Worm (Caenorhabditis elegans): ENCODE results near the gene famh-136.

famh-136 gene

DNA sequence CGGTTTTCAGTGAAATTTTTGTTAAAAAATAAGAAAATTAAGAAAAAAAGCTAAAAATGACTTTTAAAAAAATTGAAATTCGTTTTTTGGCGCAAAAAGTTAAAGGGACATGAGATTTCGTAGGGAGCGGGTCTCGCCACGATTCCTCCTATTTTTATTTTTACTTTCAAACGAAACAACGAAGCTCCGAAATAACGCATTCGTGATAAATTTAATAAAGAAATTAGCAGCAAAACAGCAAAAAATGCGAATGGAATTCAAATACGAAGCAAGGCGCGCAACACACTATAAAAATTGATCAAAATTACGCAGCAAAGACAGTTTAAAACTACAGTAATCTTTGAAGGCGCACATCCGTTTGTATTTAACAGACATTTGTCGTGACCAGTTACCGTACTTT is 12.2 kb downstream of the famh-136 start:
- peak; percentile 76 for TF ChIP-seq Y48G9A.11 (GFP tag; IDR thresholded peaks at IDR 0.05)
- no peak for TF ChIP-seq daf-12 (tag; optimal IDR thresholded peaks at IDR 0.05)
- peak; percentile 6 for TF ChIP-seq dve-1 (tag; optimal IDR thresholded peaks at IDR 0.05; ENCODE audit: insufficient read depth)
- no peak for TF ChIP-seq Y5F2A.4 (GFP tag; optimal IDR thresholded peaks at IDR 0.05)
- no peak for TF ChIP-seq mdt-29 (GFP tag; IDR thresholded peaks at IDR 0.05)
- TF ChIP-seq dpl-1 (GFP tag; optimal IDR thresholded peaks at IDR 0.05): peak; percentile 53
- TF ChIP-seq ama-1 (optimal IDR thresholded peaks at IDR 0.05): peak; percentile 19
- no peak for TF ChIP-seq spr-3 (GFP tag; optimal IDR thresholded peaks at IDR 0.05)
- 0 out of 2 replicates have a peak, but pooled peaks have one; percentile 26 for TF ChIP-seq lin-38 (GFP tag; IDR thresholded peaks at IDR 0.05)
- TF ChIP-seq hif-1 (tag; optimal IDR thresholded peaks at IDR 0.05): peak in 1 of 2 experiments; percentile 8
- TF ChIP-seq lin-1 (GFP tag; IDR thresholded peaks at IDR 0.05): no peak
- peak; percentile 17 for TF ChIP-seq F37D6.2 (tag; optimal IDR thresholded peaks at IDR 0.05)
- peak; percentile 10 for TF ChIP-seq F49E8.2 (tag; optimal IDR thresholded peaks at IDR 0.05; ENCODE audit: borderline replicate concordance)
- TF ChIP-seq hlh-30 (tag; optimal IDR thresholded peaks at IDR 0.05; ENCODE audit: insufficient read depth): peak; percentile 13
- peak; percentile 1 for TF ChIP-seq mep-1 (tag; optimal IDR thresholded peaks at IDR 0.05)
- no peak for TF ChIP-seq lim-7 (GFP tag; IDR thresholded peaks at IDR 0.05)
- TF ChIP-seq mes-2 (tag; optimal IDR thresholded peaks at IDR 0.05; ENCODE audit: poor library complexity, severe bottlenecking): peak; percentile 60
- peak in 1 of 2 experiments; percentile 91 for TF ChIP-seq unc-62 (GFP tag; optimal IDR thresholded peaks at IDR 0.05 in 1 of 2)
- no peak for TF ChIP-seq unc-62 (tag; optimal IDR thresholded peaks at IDR 0.05)
- TF ChIP-seq nhr-41 (GFP tag; IDR thresholded peaks at IDR 0.05): no peak
- no peak for TF ChIP-seq gei-8 (GFP tag; optimal IDR thresholded peaks at IDR 0.05)
- TF ChIP-seq T20F7.1 (GFP tag; optimal IDR thresholded peaks at IDR 0.05): peak; percentile 86
- peak in 1 of 2 experiments; percentile 82 for TF ChIP-seq lsy-2 (tag; optimal IDR thresholded peaks at IDR 0.05)
- no peak for TF ChIP-seq egl-43 (GFP tag; IDR thresholded peaks at IDR 0.05)

DNA sequence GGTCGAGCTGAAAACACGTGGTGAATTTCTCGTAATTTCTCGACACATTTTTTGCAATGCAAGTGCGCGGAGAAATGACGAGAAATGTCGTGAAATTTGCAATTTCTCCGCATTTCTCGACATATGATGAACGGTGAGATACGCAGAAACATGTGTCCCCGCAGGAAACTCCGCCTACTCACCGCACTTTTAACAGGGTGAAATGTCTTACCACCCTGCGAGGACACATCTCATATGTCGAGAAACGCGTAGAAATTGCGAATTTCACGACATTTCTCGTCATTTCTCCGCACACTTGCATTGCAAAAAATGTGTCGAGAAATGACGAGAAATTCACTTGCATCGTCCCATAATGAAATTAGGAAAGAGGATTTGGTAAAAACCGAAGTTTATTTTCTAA is 13.5 kb downstream of the famh-136 start:
- TF ChIP-seq ceh-20 (GFP tag; IDR thresholded peaks at IDR 0.05): peak; percentile 19; the same call in 1 of the 2 replicates
- peak; percentile 23 for TF ChIP-seq nhr-48 (tag; optimal IDR thresholded peaks at IDR 0.05)
- 0 out of 2 replicates have a peak, but pooled peaks have one; percentile 28 for TF ChIP-seq T26A8.4 (GFP tag; IDR thresholded peaks at IDR 0.05)
- TF ChIP-seq dve-1 (tag; optimal IDR thresholded peaks at IDR 0.05; ENCODE audit: insufficient read depth): peak; percentile 16
- TF ChIP-seq hlh-11 (tag; optimal IDR thresholded peaks at IDR 0.05): peak; percentile 39
- peak; percentile 9; the same call in 1 of the 2 replicates for TF ChIP-seq dmd-6 (GFP tag; IDR thresholded peaks at IDR 0.05)
- TF ChIP-seq dmd-9 (GFP tag; IDR thresholded peaks at IDR 0.05): 0 out of 2 replicates have a peak, but pooled peaks have one; percentile 47
- TF ChIP-seq lin-38 (GFP tag; IDR thresholded peaks at IDR 0.05): peak; percentile 47
- peak; percentile 28 for TF ChIP-seq nhr-102 (tag; optimal IDR thresholded peaks at IDR 0.05)
- peak; percentile 34; the same call in 1 of the 2 replicates for TF ChIP-seq php-3 (GFP tag; IDR thresholded peaks at IDR 0.05)
- 0 out of 2 replicates have a peak, but pooled peaks have one; percentile 18 for TF ChIP-seq hmg-1.1 (GFP tag; IDR thresholded peaks at IDR 0.05)
- TF ChIP-seq D1046.2 (GFP tag; IDR thresholded peaks at IDR 0.05): 0 out of 2 replicates have a peak, but pooled peaks have one; percentile 11
- TF ChIP-seq mes-2 (tag; optimal IDR thresholded peaks at IDR 0.05; ENCODE audit: poor library complexity, severe bottlenecking): peak; percentile 16
- TF ChIP-seq rbr-2 (tag; optimal IDR thresholded peaks at IDR 0.05): peak; percentile 13

DNA sequence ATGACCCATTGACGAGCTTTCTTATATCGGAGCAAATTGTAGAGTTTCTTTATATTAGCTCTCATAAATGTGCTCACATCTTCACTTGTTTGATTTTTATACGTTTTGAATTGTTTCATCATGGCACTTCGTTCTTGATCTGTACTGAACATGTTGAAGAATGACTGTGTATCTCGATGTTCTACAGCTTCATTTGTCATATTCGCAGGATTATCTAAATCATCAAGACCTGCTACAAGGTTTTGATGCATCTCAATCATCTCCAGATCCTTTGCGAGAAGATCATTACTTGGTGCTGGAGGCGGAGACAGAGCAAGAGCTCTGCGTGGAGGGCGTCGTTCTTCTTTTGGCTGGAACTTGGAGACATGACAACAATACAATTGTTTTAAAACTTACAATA is 15.7 kb downstream of the famh-136 start:
- TF ChIP-seq aha-1 (tag): peak; percentile 69
- no peak for TF ChIP-seq F26F4.8 (GFP tag; conservative IDR thresholded peaks at IDR 0.05)

All from whole organism, L4 larva.